Fruit fly (Drosophila melanogaster) Kc167 (cell line): ENCODE measurements around the gene CG7492.

Experiments
- Sin3A ChIP-seq: fragments of >200 bp; optimal IDR thresholded peaks from 2 replicates; lab custom pipeline; 2018; ENCODE audit warnings: missing external identifiers
- h ChIP-seq: fragments of >200 bp; optimal IDR thresholded peaks from 3 replicates; lab custom pipeline; 2018; ENCODE audit warnings: missing external identifiers

dm6 chr3L:7630047-7630446, 24.5 kb downstream of the CG7492 start:
- TF ChIP-seq Sin3A (lab: Kevin White, UChicago) (no peak), h (lab: Kevin White, UChicago) (no peak)
